Worm (Caenorhabditis elegans) whole organism, L1 larva: ENCODE results near the gene F46F5.7.

Experiments
- nhr-77 ChIP-seq: fragments of 150-350 bp; optimal IDR thresholded peaks from 2 replicates; lab custom pipeline; 2014; ENCODE audit warnings: missing biosample characterization, missing genetic modification characterization
- unc-130 ChIP-seq: fragments of 150-350 bp; optimal IDR thresholded peaks from 2 replicates; lab custom pipeline; 2017; ENCODE audit warnings: missing biosample characterization, missing genetic modification characterization, inconsistent platforms

DNA sequence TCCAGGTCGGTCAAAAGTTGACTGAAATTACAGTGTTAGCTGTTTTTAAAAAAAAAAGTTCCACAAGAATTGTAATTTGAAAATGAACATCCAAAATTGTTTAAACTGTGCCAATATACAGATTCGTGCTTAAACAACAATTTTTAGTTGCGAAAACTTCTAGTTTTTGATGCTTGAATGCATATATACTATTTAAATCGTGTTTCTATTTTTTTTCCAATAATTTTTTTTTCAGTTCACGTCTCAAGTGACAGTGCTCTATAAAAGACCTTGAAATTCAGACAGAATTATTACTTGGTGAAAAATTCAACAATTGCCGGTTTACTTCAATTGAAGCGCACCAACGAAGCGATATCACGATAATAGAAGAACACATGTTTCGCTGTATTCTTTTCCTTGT lies 33.5 kb downstream of the F46F5.7 start, which contains the start of gene F46F5.16:
- TF ChIP-seq unc-130 (no peak), nhr-77 (tag; lab: Kevin White, UChicago) (no peak)
